Worm (Caenorhabditis elegans) whole organism, mixed stage, embryonic: Measurements from ENCODE around the gene gst-17.

Source experiments
- blmp-1 ChIP-seq: fragments of 150-350 bp; optimal IDR thresholded peaks from 2 replicates; lab custom pipeline; 2014; ENCODE audit warnings: missing biosample characterization, missing genetic modification characterization
- ham-2 ChIP-seq: fragments of 200-800 bp; sonication (Bioruptor generic); optimal IDR thresholded peaks from 2 replicates; lab custom pipeline; 2018; ENCODE audit warnings: mild to moderate bottlenecking, missing genetic modification characterization, missing compliant biosample characterization
- hlh-1 ChIP-seq: fragments of 150-350 bp; optimal IDR thresholded peaks from 2 replicates; lab custom pipeline; 2014; ENCODE audit warnings: missing biosample characterization, missing genetic modification reagents, missing genetic modification characterization
- lsy-2 ChIP-seq: fragments of 150-350 bp; optimal IDR thresholded peaks from 2 replicates; lab custom pipeline; 2014; ENCODE audit warnings: missing biosample characterization, missing genetic modification characterization
- mab-5 ChIP-seq: fragments of 150-350 bp; optimal IDR thresholded peaks from 2 replicates; lab custom pipeline; 2014; ENCODE audit warnings: missing biosample characterization, missing genetic modification characterization
- mep-1 ChIP-seq: fragments of 150-350 bp; optimal IDR thresholded peaks from 2 replicates; lab custom pipeline; 2017; ENCODE audit warnings: missing biosample characterization, missing genetic modification reagents, missing genetic modification characterization, inconsistent platforms
- nhr-237 ChIP-seq: fragments of 150-350 bp; optimal IDR thresholded peaks from 2 replicates; lab custom pipeline; 2014; ENCODE audit warnings: missing biosample characterization, missing genetic modification characterization
- nhr-76 ChIP-seq: sonication (generic microtip); optimal IDR thresholded peaks from 2 replicates; lab custom pipeline; 2017; ENCODE audit warnings: missing biosample characterization, missing genetic modification characterization
- pha-4 ChIP-seq: fragments of 150-350 bp; optimal IDR thresholded peaks from 2 replicates; lab custom pipeline; 2018; ENCODE audit warnings: missing biosample characterization, missing genetic modification reagents, missing genetic modification characterization
- sptf-1 ChIP-seq: sonication (generic microtip); optimal IDR thresholded peaks from 2 replicates; lab custom pipeline; 2017; ENCODE audit warnings: mild to moderate bottlenecking, missing genetic modification characterization, moderate library complexity, missing compliant biosample characterization
- unc-120 ChIP-seq: sonication (generic microtip); optimal IDR thresholded peaks from 2 replicates; lab custom pipeline; 2017; ENCODE audit warnings: missing genetic modification characterization, missing compliant biosample characterization; ENCODE audit not compliant: poor library complexity, severe bottlenecking
- unc-39 ChIP-seq: fragments of 150-350 bp; optimal IDR thresholded peaks from 2 replicates; lab custom pipeline; 2014; ENCODE audit warnings: missing biosample characterization, missing genetic modification characterization
- unc-62 ChIP-seq: fragments of 150-350 bp; optimal IDR thresholded peaks from 2 replicates; lab custom pipeline; 2014; ENCODE audit warnings: missing biosample characterization, missing genetic modification reagents, missing genetic modification characterization
- ztf-11 ChIP-seq: fragments of 150-350 bp; optimal IDR thresholded peaks from 2 replicates; lab custom pipeline; 2014; ENCODE audit warnings: missing biosample characterization, missing genetic modification characterization

DNA sequence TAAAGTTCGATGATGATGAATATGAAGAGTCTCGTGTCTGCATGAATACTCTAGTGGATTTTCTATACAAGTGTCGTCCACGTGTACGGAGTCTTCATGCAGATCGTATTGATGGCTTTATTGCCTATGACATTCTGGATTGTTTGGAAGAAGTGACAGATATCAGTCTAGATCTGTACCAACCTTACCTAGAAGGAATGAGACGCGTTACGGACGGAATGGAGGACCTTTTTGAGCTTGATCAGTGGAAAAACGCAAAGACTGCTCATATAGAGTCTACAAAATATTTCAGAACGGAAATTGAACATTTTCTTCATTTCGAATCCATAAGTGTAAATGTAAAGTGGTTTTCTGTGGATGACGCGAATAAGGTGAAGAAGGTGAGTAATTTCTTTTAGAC is 17.6 kb upstream of the gst-17 start, which contains the start of gene fbxa-169:
- no peak for TF ChIP-seq ztf-11 (tag; lab: Kevin White, UChicago)
- no peak for TF ChIP-seq unc-39 (tag; lab: Kevin White, UChicago)
- TF ChIP-seq nhr-76 (tag; lab: Kevin White, UChicago), result no peak
- no peak for TF ChIP-seq lsy-2 (tag; lab: Kevin White, UChicago)
- TF ChIP-seq unc-62, result no peak
- TF ChIP-seq blmp-1 (tag; lab: Kevin White, UChicago), result no peak
- TF ChIP-seq unc-120 (tag; lab: Kevin White, UChicago), result no peak
- TF ChIP-seq nhr-237 (tag; lab: Kevin White, UChicago), result no peak
- TF ChIP-seq mab-5 (tag; lab: Kevin White, UChicago), result no peak
- TF ChIP-seq pha-4 (tag; lab: Kevin White, UChicago), result no peak
- TF ChIP-seq mep-1 (tag; lab: Kevin White, UChicago), result no peak
- TF ChIP-seq ham-2 (GFP tag; lab: Kevin White, UChicago), result no peak
- TF ChIP-seq sptf-1 (tag; lab: Kevin White, UChicago), result no peak
- no peak for TF ChIP-seq hlh-1
